Worm (Caenorhabditis elegans): ENCODE results near the gene ndus-8.

- TF ChIP-seq F13H6.1 (tag; optimal IDR thresholded peaks at IDR 0.05) (no peak), eyg-1 (tag; optimal IDR thresholded peaks at IDR 0.05) (no peak), fkh-10 (GFP tag; optimal IDR thresholded peaks at IDR 0.05) (no peak), ama-1 (optimal IDR thresholded peaks at IDR 0.05) (no peak), pqm-1 (tag; optimal IDR thresholded peaks at IDR 0.05) (no peak), tbx-7 (tag; optimal IDR thresholded peaks at IDR 0.05) (no peak), ceh-18 (tag; optimal IDR thresholded peaks at IDR 0.05) (no peak), hlh-6 (tag; optimal IDR thresholded peaks at IDR 0.05) (no peak)
These were observed 50.0 kb downstream of the ndus-8 start, which contains the start of gene yju-2 for ce11 chrIII:7184022-7184421.

All from whole organism, late embryonic.